Worm (Caenorhabditis elegans): Measurements from ENCODE around the gene ech-8.

ce11 chrIV:10241659-10242058, 2.7 kb upstream of the ech-8 start, which contains the start of gene lipl-7:
- no peak for TF ChIP-seq lsy-2 (tag; optimal IDR thresholded peaks at IDR 0.05)
- TF ChIP-seq sem-4 (tag; optimal IDR thresholded peaks at IDR 0.05), result no peak
- TF ChIP-seq lin-11 (tag; optimal IDR thresholded peaks at IDR 0.05), result no peak
